Fruit fly (Drosophila melanogaster) ovary, adult (tissue): ENCODE results near the gene crol.

Experiments used
- CG17801 ChIP-seq: fragments of 200-800 bp; optimal IDR thresholded peaks from 2 replicates; lab custom pipeline; 2019; ENCODE audit warnings: missing biosample characterization, mild to moderate bottlenecking, missing genetic modification characterization, moderate library complexity; ENCODE audit not compliant: partially characterized antibody

crol gene

dm6 chr2L:11792265-11792664 lies 17.0 kb downstream of the crol start, which contains the start of gene Tsp33B:
Tsp33B (minus strand) TSS chr2L:11792365.
- no peak for TF ChIP-seq CG17801 (GFP tag; lab: Kevin White, UChicago)

- TF ChIP-seq CG17801 (GFP tag; lab: Kevin White, UChicago): no peak
Observed at dm6 chr2L:11789690-11790089, 19.5 kb downstream of the crol start, which contains the start of gene CG14932. CG14932 (plus strand) TSS chr2L:11789919.

- no peak for TF ChIP-seq CG17801 (GFP tag; lab: Kevin White, UChicago)
Observed at dm6 chr2L:11788034-11788433, 21.2 kb downstream of the crol start, which contains the start of gene CG14931. CG14931 (plus strand) TSS chr2L:11788334.

dm6 chr2L:11754402-11754801 lies 54.8 kb downstream of the crol start, which contains the start of gene Sfp33A1:
Sfp33A1 (minus strand) TSS chr2L:11754502.
- no peak for TF ChIP-seq CG17801 (GFP tag; lab: Kevin White, UChicago)

- TF ChIP-seq CG17801 (GFP tag; lab: Kevin White, UChicago): no peak
Observed at dm6 chr2L:11753922-11754321, 55.3 kb downstream of the crol start, which contains the start of gene CG42471. CG42471 (minus strand) TSS chr2L:11754022.

- no peak for TF ChIP-seq CG17801 (GFP tag; lab: Kevin White, UChicago)
Observed at dm6 chr2L:11753455-11753854, 55.8 kb downstream of the crol start, which contains the start of gene CG42470. CG42470 (minus strand) TSS chr2L:11753555.
